Worm (Caenorhabditis elegans) whole organism, L4 larva: ENCODE results near the gene srr-4.

ENCODE experiments used
- ceh-44 ChIP-seq: fragments of 200-800 bp; sonication (Bioruptor generic); IDR thresholded peaks from 2 replicates; pipeline ENCODE4 v1.3.6; 2022; ENCODE audit warnings: missing genetic modification reagents, missing genetic modification characterization, missing compliant biosample characterization
- egl-27 ChIP-seq: sonication (generic microtip); optimal IDR thresholded peaks from 3 replicates; lab custom pipeline; 2017; ENCODE audit warnings: missing biosample characterization, missing genetic modification reagents, missing genetic modification characterization
- hlh-30 ChIP-seq: sonication (generic microtip); optimal IDR thresholded peaks from 2 replicates; lab custom pipeline; 2017; ENCODE audit warnings: antibody characterized with exemption, mild to moderate bottlenecking, missing genetic modification characterization, missing compliant biosample characterization; ENCODE audit not compliant: insufficient read depth
- lin-13 ChIP-seq: fragments of 150-350 bp; optimal IDR thresholded peaks from 2 replicates; lab custom pipeline; 2014; ENCODE audit warnings: missing biosample characterization, missing genetic modification reagents, missing genetic modification characterization
- lsy-2 ChIP-seq, 2 experiments: fragments of 150-350 bp in 1 of 2; sonication (generic microtip) in 1 of 2; optimal IDR thresholded peaks; 2 replicates each; lab custom pipeline; 2014 to 2017; ENCODE audit warnings: missing biosample characterization in 2 of 2, missing genetic modification characterization in 2 of 2
- mdt-29 ChIP-seq: fragments of 200-800 bp; sonication (Bioruptor generic); IDR thresholded peaks from 2 replicates; pipeline ENCODE4 v1.3.6; 2022; ENCODE audit warnings: missing genetic modification reagents, missing genetic modification characterization, missing compliant biosample characterization
- nhr-6 ChIP-seq: fragments of 150-350 bp; optimal IDR thresholded peaks from 2 replicates; lab custom pipeline; 2014; ENCODE audit warnings: missing biosample characterization, missing genetic modification characterization
- nhr-76 ChIP-seq: fragments of 150-350 bp; optimal IDR thresholded peaks from 2 replicates; lab custom pipeline; 2014; ENCODE audit warnings: missing biosample characterization, missing genetic modification characterization
- snpc-4 ChIP-seq: fragments of 150-350 bp; optimal IDR thresholded peaks from 2 replicates; lab custom pipeline; 2014; ENCODE audit warnings: missing biosample characterization, missing genetic modification characterization
- spr-3 ChIP-seq: fragments of 200-800 bp; sonication (Bioruptor generic); optimal IDR thresholded peaks from 2 replicates; lab custom pipeline; 2018; ENCODE audit warnings: mild to moderate bottlenecking, missing genetic modification characterization, missing compliant biosample characterization
- unc-130 ChIP-seq: sonication (generic microtip); optimal IDR thresholded peaks from 2 replicates; lab custom pipeline; 2016; ENCODE audit warnings: missing genetic modification reagents, missing genetic modification characterization, missing compliant biosample characterization
- unc-62 ChIP-seq, 3 experiments: fragments of 150-350 bp in 1 of 3; sonication (generic microtip); optimal IDR thresholded peaks in 2 of 3; peaks in 1 of 3; 1 replicate in 1 of 3; 2 replicates in 2 of 3; lab custom pipeline; 2014 to 2017; ENCODE audit warnings: missing biosample characterization in 3 of 3, missing genetic modification characterization in 3 of 3, missing genetic modification reagents in 3 of 3, missing genotype in 1 of 3

DNA sequence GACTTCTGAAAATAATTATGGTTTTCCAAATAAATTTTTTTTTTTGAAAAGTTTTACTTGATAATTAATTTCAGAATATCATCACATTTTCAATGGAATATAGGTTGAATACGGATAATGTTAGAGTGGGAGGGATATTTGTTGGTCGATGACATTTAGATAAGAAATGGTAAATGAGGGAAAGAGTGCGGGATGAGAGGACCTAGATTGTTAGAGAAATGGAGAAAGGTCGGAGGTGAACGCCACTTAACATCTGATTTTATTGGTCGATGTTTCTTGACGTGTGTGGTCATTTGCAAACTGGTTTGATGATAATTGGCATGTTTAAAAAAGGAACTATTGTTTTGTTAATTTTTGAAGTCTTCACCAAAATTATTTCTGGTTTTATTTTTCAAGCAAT is 19.4 kb downstream of the srr-4 start:
- TF ChIP-seq nhr-76 (tag; lab: Kevin White, UChicago): no peak
- TF ChIP-seq nhr-6: no peak
- TF ChIP-seq snpc-4 (tag; lab: Kevin White, UChicago): no peak
- TF ChIP-seq egl-27 (tag; lab: Kevin White, UChicago): no peak
- TF ChIP-seq ceh-44 (GFP tag; lab: Robert Waterston, UW): no peak
- peak in 1 of 2 experiments; percentile 81 for TF ChIP-seq unc-62 (GFP tag; optimal IDR thresholded peaks at IDR 0.05 in 1 of 2; lab: Kevin White, UChicago)
- no peak for TF ChIP-seq unc-62 (tag; optimal IDR thresholded peaks at IDR 0.05; lab: Kevin White, UChicago)
- TF ChIP-seq hlh-30: no peak
- TF ChIP-seq lin-13 (GFP tag; lab: Kevin White, UChicago): no peak
- TF ChIP-seq unc-130 (GFP tag; lab: Kevin White, UChicago): no peak
- no peak for TF ChIP-seq spr-3 (GFP tag; lab: Kevin White, UChicago)
- no peak for TF ChIP-seq lsy-2 (tag; optimal IDR thresholded peaks at IDR 0.05; lab: Kevin White, UChicago)
- TF ChIP-seq mdt-29 (GFP tag; lab: Robert Waterston, UW): no peak
